Fruit fly (Drosophila melanogaster) whole organism, embryonic: ENCODE data around the gene Cby.

Experiments used
- ATbp ChIP-seq: fragments of 200-800 bp; sonication (Bioruptor generic); optimal IDR thresholded peaks from 2 replicates; lab custom pipeline; 2017; ENCODE audit warnings: missing biosample characterization, mild to moderate bottlenecking, missing genetic modification characterization, missing genetic modification reagents
- Abd-B ChIP-seq: fragments of 200-800 bp; sonication (Bioruptor generic); optimal IDR thresholded peaks from 2 replicates; lab custom pipeline; 2018; ENCODE audit warnings: missing biosample characterization, mild to moderate bottlenecking, missing genetic modification characterization, moderate library complexity
- Atf-2 ChIP-seq: fragments of 200-800 bp; sonication (Bioruptor generic); optimal IDR thresholded peaks from 2 replicates; lab custom pipeline; 2016; ENCODE audit warnings: missing biosample characterization, missing genetic modification characterization
- Blimp-1 ChIP-seq: fragments of 200-800 bp; sonication (Bioruptor generic); optimal IDR thresholded peaks from 3 replicates; lab custom pipeline; 2018; ENCODE audit warnings: missing biosample characterization, missing genetic modification characterization, mild to moderate bottlenecking, moderate library complexity, missing genetic modification reagents
- CG10209 ChIP-seq: fragments of 200-800 bp; sonication (Bioruptor generic); optimal IDR thresholded peaks from 3 replicates; lab custom pipeline; 2017; ENCODE audit warnings: missing biosample characterization, mild to moderate bottlenecking, missing genetic modification characterization, missing genetic modification reagents
- CG12391 ChIP-seq: fragments of 200-800 bp; sonication (Bioruptor generic); optimal IDR thresholded peaks from 3 replicates; lab custom pipeline; 2018; ENCODE audit warnings: missing biosample characterization, mild to moderate bottlenecking, missing genetic modification characterization, moderate library complexity
- CG1647 ChIP-seq: fragments of 200-800 bp; sonication (Bioruptor generic); optimal IDR thresholded peaks from 3 replicates; lab custom pipeline; 2016; ENCODE audit warnings: missing biosample characterization, missing genetic modification characterization
- CG16863 ChIP-seq: fragments of 200-800 bp; sonication (Bioruptor generic); optimal IDR thresholded peaks from 3 replicates; lab custom pipeline; 2016; ENCODE audit warnings: missing biosample characterization, missing genetic modification characterization
- CG18262 ChIP-seq: fragments of 200-800 bp; optimal IDR thresholded peaks from 3 replicates; lab custom pipeline; 2019; ENCODE audit warnings: missing biosample characterization, mild to moderate bottlenecking, missing genetic modification characterization, moderate library complexity
- CG18619 ChIP-seq: fragments of 200-800 bp; sonication (Bioruptor generic); optimal IDR thresholded peaks from 3 replicates; lab custom pipeline; 2017; ENCODE audit warnings: missing biosample characterization, mild to moderate bottlenecking, missing genetic modification characterization
- CG32767 ChIP-seq: fragments of 200-800 bp; sonication (Bioruptor generic); IDR thresholded peaks from 2 replicates; pipeline ENCODE4 v1.3.6; 2022; ENCODE audit warnings: missing biosample characterization, missing genetic modification characterization
- CG4360 ChIP-seq: fragments of 200-800 bp; sonication (Bioruptor generic); IDR thresholded peaks from 2 replicates; pipeline ENCODE4 v1.3.6; 2022; ENCODE audit warnings: missing biosample characterization, missing genetic modification characterization
- CG9609 ChIP-seq: fragments of 200-800 bp; sonication (Bioruptor generic); optimal IDR thresholded peaks from 3 replicates; lab custom pipeline; 2016; ENCODE audit warnings: missing biosample characterization, missing genetic modification characterization
- CG9727 ChIP-seq: fragments of 200-800 bp; sonication (Bioruptor generic); optimal IDR thresholded peaks from 3 replicates; lab custom pipeline; 2017; ENCODE audit warnings: missing biosample characterization, mild to moderate bottlenecking, missing genetic modification characterization
- D19A ChIP-seq: fragments of 200-800 bp; optimal IDR thresholded peaks from 3 replicates; lab custom pipeline; 2019; ENCODE audit warnings: missing biosample characterization, mild to moderate bottlenecking, missing genetic modification characterization, moderate library complexity
- Deaf1 ChIP-seq: fragments of 200-800 bp; optimal IDR thresholded peaks from 3 replicates; lab custom pipeline; 2019; ENCODE audit warnings: missing biosample characterization, mild to moderate bottlenecking, missing genetic modification characterization, moderate library complexity
- Drgx ChIP-seq: fragments of 200-800 bp; sonication (Bioruptor generic); IDR thresholded peaks from 2 replicates; pipeline ENCODE4 v1.3.6; 2022; ENCODE audit warnings: missing biosample characterization, missing genetic modification characterization
- Eip74EF ChIP-seq, 2 experiments: fragments of 200-800 bp in 1 of 2; fragments of >200 bp in 1 of 2; sonication (Bioruptor generic) in 1 of 2; optimal IDR thresholded peaks; 2 replicates each; lab custom pipeline; 2017 to 2019; ENCODE audit warnings: missing biosample characterization in 2 of 2, missing genetic modification characterization in 2 of 2, mild to moderate bottlenecking in 1 of 2, moderate library complexity in 1 of 2
- HLHmδ ChIP-seq: fragments of 200-800 bp; sonication (Bioruptor generic); optimal IDR thresholded peaks from 2 replicates; lab custom pipeline; 2018; ENCODE audit warnings: missing biosample characterization, mild to moderate bottlenecking, missing genetic modification characterization, moderate library complexity
- Hmr ChIP-seq: fragments of 200-800 bp; sonication (Bioruptor generic); optimal IDR thresholded peaks from 3 replicates; lab custom pipeline; 2017; ENCODE audit warnings: mild to moderate bottlenecking, missing biosample characterization, missing genetic modification reagents, missing genetic modification characterization
- Hsf ChIP-seq: fragments of 200-800 bp; sonication (Bioruptor generic); optimal IDR thresholded peaks from 3 replicates; lab custom pipeline; 2016; ENCODE audit warnings: missing biosample characterization, missing genetic modification characterization
- Jarid2 ChIP-seq: fragments of 200-800 bp; sonication (Bioruptor generic); optimal IDR thresholded peaks from 3 replicates; lab custom pipeline; 2017; ENCODE audit warnings: mild to moderate bottlenecking, missing biosample characterization, missing genetic modification reagents, missing genetic modification characterization
- Mad ChIP-seq: fragments of 200-800 bp; sonication (Bioruptor generic); optimal IDR thresholded peaks from 2 replicates; lab custom pipeline; 2016; ENCODE audit warnings: missing biosample characterization, missing genetic modification characterization
- Med ChIP-seq: fragments of 200-800 bp; sonication (Bioruptor generic); peaks from one replicate; lab custom pipeline; 2016; ENCODE audit warnings: missing biosample characterization, missing genetic modification characterization, mild to moderate bottlenecking, inconsistent platforms, moderate library complexity
- Oli ChIP-seq: fragments of 200-800 bp; sonication (Bioruptor generic); optimal IDR thresholded peaks from 2 replicates; lab custom pipeline; 2018; ENCODE audit warnings: missing biosample characterization, mild to moderate bottlenecking, missing genetic modification characterization, moderate library complexity
- Sox102F ChIP-seq: fragments of 200-800 bp; sonication (Bioruptor generic); optimal IDR thresholded peaks from 2 replicates; lab custom pipeline; 2018; ENCODE audit warnings: missing biosample characterization, mild to moderate bottlenecking, missing genetic modification characterization, moderate library complexity
- Ssrp ChIP-seq: fragments of 200-800 bp; sonication (Bioruptor generic); optimal IDR thresholded peaks from 2 replicates; lab custom pipeline; 2018; ENCODE audit warnings: missing biosample characterization, mild to moderate bottlenecking, missing genetic modification characterization, moderate library complexity
- dysf ChIP-seq: fragments of 200-800 bp; sonication (Bioruptor generic); IDR thresholded peaks from 3 replicates; pipeline ENCODE4 v1.3.6; 2022; ENCODE audit warnings: missing biosample characterization, missing genetic modification characterization
- eve ChIP-seq, 2 experiments: fragments of >200 bp; optimal IDR thresholded peaks; 2 replicates each; lab custom pipeline; 2017; ENCODE audit warnings: missing biosample characterization in 2 of 2, missing genetic modification characterization in 2 of 2
- ewg ChIP-seq: fragments of 200-800 bp; sonication (Bioruptor generic); optimal IDR thresholded peaks from 3 replicates; lab custom pipeline; 2017; ENCODE audit warnings: mild to moderate bottlenecking, missing biosample characterization, missing genetic modification reagents, missing genetic modification characterization
- gcm ChIP-seq: fragments of 200-800 bp; sonication (Bioruptor generic); optimal IDR thresholded peaks from 2 replicates; lab custom pipeline; 2019; ENCODE audit warnings: missing biosample characterization, mild to moderate bottlenecking, missing genetic modification characterization, moderate library complexity
- gem ChIP-seq: fragments of 200-800 bp; sonication (Bioruptor generic); optimal IDR thresholded peaks from 2 replicates; lab custom pipeline; 2019; ENCODE audit warnings: missing biosample characterization, mild to moderate bottlenecking, missing genetic modification characterization, moderate library complexity
- grau ChIP-seq: fragments of 200-800 bp; optimal IDR thresholded peaks from 3 replicates; lab custom pipeline; 2019; ENCODE audit warnings: missing biosample characterization, mild to moderate bottlenecking, missing genetic modification characterization, moderate library complexity
- jing ChIP-seq: fragments of 200-800 bp; sonication (Bioruptor generic); optimal IDR thresholded peaks from 2 replicates; lab custom pipeline; 2018; ENCODE audit warnings: missing biosample characterization, mild to moderate bottlenecking, missing genetic modification characterization
- jumu ChIP-seq: fragments of 200-800 bp; sonication (Bioruptor generic); optimal IDR thresholded peaks from 3 replicates; lab custom pipeline; 2016; ENCODE audit warnings: missing biosample characterization, missing genetic modification characterization
- lilli ChIP-seq: fragments of 200-800 bp; sonication (Bioruptor generic); optimal IDR thresholded peaks from 3 replicates; lab custom pipeline; 2016; ENCODE audit warnings: missing biosample characterization, missing genetic modification characterization
- lola ChIP-seq, 3 experiments: fragments of >200 bp in 2 of 3; fragments of 200-800 bp in 1 of 3; sonication (Bioruptor generic) in 1 of 3; optimal IDR thresholded peaks; 2 replicates each; lab custom pipeline; 2017 to 2019; ENCODE audit warnings: missing biosample characterization in 3 of 3, missing genetic modification characterization in 3 of 3, mild to moderate bottlenecking in 1 of 3, moderate library complexity in 1 of 3
- nau ChIP-seq: fragments of 200-800 bp; sonication (Bioruptor generic); optimal IDR thresholded peaks from 3 replicates; lab custom pipeline; 2017; ENCODE audit warnings: missing biosample characterization, mild to moderate bottlenecking, missing genetic modification characterization, missing genetic modification reagents
- nerfin-1 ChIP-seq: fragments of 200-800 bp; sonication (Bioruptor generic); optimal IDR thresholded peaks from 3 replicates; lab custom pipeline; 2019; ENCODE audit warnings: missing biosample characterization, mild to moderate bottlenecking, missing genetic modification characterization, moderate library complexity
- nmo ChIP-seq: fragments of 200-800 bp; sonication (Bioruptor generic); optimal IDR thresholded peaks from 2 replicates; lab custom pipeline; 2018; ENCODE audit warnings: missing biosample characterization, mild to moderate bottlenecking, missing genetic modification characterization, moderate library complexity
- org-1 ChIP-seq: fragments of 200-800 bp; sonication (Bioruptor generic); optimal IDR thresholded peaks from 2 replicates; lab custom pipeline; 2017; ENCODE audit warnings: missing biosample characterization, missing genetic modification characterization
- otp ChIP-seq: fragments of 200-800 bp; sonication (Bioruptor generic); IDR thresholded peaks from 3 replicates; pipeline ENCODE4, ENCODE4 v1.3.6; 2022; ENCODE audit warnings: missing biosample characterization, missing genetic modification characterization
- ranshi ChIP-seq: fragments of 200-800 bp; sonication (Bioruptor generic); IDR thresholded peaks from 2 replicates; pipeline ENCODE4 v1.3.6; 2022; ENCODE audit warnings: missing biosample characterization, missing genetic modification characterization
- rib ChIP-seq: fragments of 200-800 bp; sonication (Bioruptor generic); IDR thresholded peaks from 2 replicates; pipeline ENCODE4 v1.3.6; 2022; ENCODE audit warnings: missing biosample characterization, missing genetic modification characterization
- row ChIP-seq: fragments of 200-800 bp; sonication (Bioruptor generic); IDR thresholded peaks from 3 replicates; pipeline ENCODE4 v1.3.6; 2022; ENCODE audit warnings: missing biosample characterization, missing genetic modification characterization
- sens ChIP-seq: fragments of 200-800 bp; sonication (Bioruptor generic); peaks from one replicate; lab custom pipeline; 2016; ENCODE audit warnings: missing biosample characterization, missing genetic modification characterization
- sob ChIP-seq: fragments of 200-800 bp; sonication (Bioruptor generic); IDR thresholded peaks from 2 replicates; pipeline ENCODE4 v1.3.6; 2022; ENCODE audit warnings: missing biosample characterization, missing genetic modification characterization
- stc ChIP-seq: fragments of 200-800 bp; sonication (Bioruptor generic); IDR thresholded peaks from 2 replicates; pipeline ENCODE4 v1.3.6; 2022; ENCODE audit warnings: missing biosample characterization, missing genetic modification characterization
- wek ChIP-seq: fragments of 200-800 bp; sonication (Bioruptor generic); optimal IDR thresholded peaks from 3 replicates; lab custom pipeline; 2018; ENCODE audit warnings: missing biosample characterization, mild to moderate bottlenecking, missing genetic modification characterization, moderate library complexity

The Cby gene

dm6 chr3R:21838505-21838956 is 29.3 kb upstream of the Cby start (continued):
- TF ChIP-seq CG9609 (GFP tag; lab: Kevin White, UChicago) (peak; percentile 22), lola (GFP tag; optimal IDR thresholded peaks at IDR 0.05; lab: Kevin White, UChicago) (peak in 1 of 3 experiments; percentile 28), eve (GFP tag; optimal IDR thresholded peaks at IDR 0.05; lab: Kevin White, UChicago) (peak in 1 of 2 experiments; percentile 83), lilli (GFP tag; lab: Kevin White, UChicago) (peak; percentile 19), CG18262 (tag; lab: Kevin White, UChicago) (peak; percentile 65), Abd-B (GFP tag; lab: Kevin White, UChicago) (no peak), CG18619 (peak; percentile 25), Jarid2 (GFP tag; lab: Kevin White, UChicago) (no peak), Sox102F (GFP tag; lab: Kevin White, UChicago) (peak; percentile 60), HLHmδ (GFP tag; lab: Kevin White, UChicago) (no peak), Blimp-1 (GFP tag; lab: Kevin White, UChicago) (peak; percentile 7), nau (peak; percentile 13), CG9727 (peak; percentile 28), Atf-2 (GFP tag; lab: Kevin White, UChicago) (peak; percentile 51), ranshi (GFP tag; lab: Robert Waterston, UW) (0 out of 2 replicates have a peak, but pooled peaks have one; percentile 11), stc (GFP tag; lab: Robert Waterston, UW) (no peak), CG32767 (GFP tag; lab: Robert Waterston, UW) (0 out of 2 replicates have a peak, but pooled peaks have one; percentile 8), CG12391 (tag; lab: Kevin White, UChicago) (peak; percentile 15), nerfin-1 (peak; percentile 14), jing (GFP tag; lab: Kevin White, UChicago) (peak; percentile 16), Eip74EF (GFP tag; optimal IDR thresholded peaks at IDR 0.05; lab: Kevin White, UChicago) (peak in 1 of 2 experiments; percentile 63), grau (peak; percentile 31), ewg (GFP tag; lab: Kevin White, UChicago) (peak; percentile 23), Mad (GFP tag; lab: Kevin White, UChicago) (no peak), Drgx (GFP tag; lab: Robert Waterston, UW) (peak; percentile 76), Deaf1 (tag; lab: Kevin White, UChicago) (no peak), org-1 (GFP tag; lab: Kevin White, UChicago) (peak; percentile 60), gem (tag; lab: Kevin White, UChicago) (peak; percentile 60), CG4360 (GFP tag; lab: Robert Waterston, UW) (no peak), sob (GFP tag; lab: Robert Waterston, UW) (no peak), wek (GFP tag; lab: Kevin White, UChicago) (no peak), D19A (tag; lab: Kevin White, UChicago) (no peak), gcm (GFP tag; lab: Kevin White, UChicago) (peak; percentile 26), otp (GFP tag; lab: Robert Waterston, UW) (no peak), ATbp (GFP tag; lab: Kevin White, UChicago) (peak; percentile 13), CG16863 (GFP tag; lab: Kevin White, UChicago) (peak; percentile 18), rib (GFP tag; lab: Robert Waterston, UW) (no peak), sens (GFP tag; lab: Kevin White, UChicago) (peak; percentile 90), Med (peak; percentile 10), nmo (peak; percentile 57), Hsf (GFP tag; lab: Kevin White, UChicago) (peak; percentile 11), row (peak; percentile 14; the same call in 1 of the 3 replicates), CG10209 (GFP tag; lab: Kevin White, UChicago) (peak; percentile 5), Oli (peak; percentile 61), jumu (GFP tag; lab: Kevin White, UChicago) (peak; percentile 5), Hmr (GFP tag; lab: Kevin White, UChicago) (peak; percentile 4), Ssrp (peak; percentile 29), CG1647 (GFP tag; lab: Kevin White, UChicago) (peak; percentile 7), dysf (peak; percentile 40; the same call in 1 of the 3 replicates)
